Fruit fly (Drosophila melanogaster) Kc167 (cell line): ENCODE data around the gene CG14411.

ENCODE experiments used
- h ChIP-seq: fragments of >200 bp; optimal IDR thresholded peaks from 3 replicates; lab custom pipeline; 2018; ENCODE audit warnings: missing external identifiers
- insv ChIP-seq: fragments of >200 bp; optimal IDR thresholded peaks from 3 replicates; lab custom pipeline; 2018; ENCODE audit warnings: missing external identifiers
- ttk ChIP-seq: sonication (Bioruptor generic); optimal IDR thresholded peaks from 2 replicates; lab custom pipeline; 2017; ENCODE audit warnings: missing external identifiers

DNA sequence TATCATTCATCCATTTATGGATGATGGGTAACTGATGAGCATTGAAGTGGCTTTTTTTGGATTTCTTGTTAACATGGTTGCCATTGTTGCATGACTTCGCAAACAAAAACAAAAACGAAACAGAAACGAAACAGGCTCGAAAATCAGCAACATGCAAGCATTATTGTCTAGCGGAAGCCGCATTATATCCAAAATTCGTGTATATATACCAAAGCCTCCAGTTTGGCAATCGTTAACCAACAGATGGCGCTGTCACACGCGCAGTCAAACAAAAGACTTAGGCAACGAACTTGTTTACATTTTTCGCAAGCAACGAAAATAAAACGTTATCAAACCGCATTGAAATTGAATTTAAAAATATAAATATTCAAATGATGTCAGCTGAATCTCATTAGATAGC is 46.5 kb downstream of the CG14411 start:
- TF ChIP-seq ttk (lab: Kevin White, UChicago) (no peak), h (no peak), insv (no peak)
